Fruit fly (Drosophila melanogaster) whole organism, embryonic: Measurements from ENCODE around the gene RpL13.

ENCODE experiments used
- Abd-B ChIP-seq: fragments of 200-800 bp; sonication (Bioruptor generic); optimal IDR thresholded peaks from 2 replicates; lab custom pipeline; 2018; ENCODE audit warnings: missing biosample characterization, mild to moderate bottlenecking, missing genetic modification characterization, moderate library complexity
- Aef1 ChIP-seq: fragments of 200-800 bp; sonication (Bioruptor generic); IDR thresholded peaks from 3 replicates; pipeline ENCODE4 v1.3.6; 2022; ENCODE audit warnings: missing biosample characterization, missing genetic modification characterization
- CG10209 ChIP-seq: fragments of 200-800 bp; sonication (Bioruptor generic); optimal IDR thresholded peaks from 3 replicates; lab custom pipeline; 2017; ENCODE audit warnings: missing biosample characterization, mild to moderate bottlenecking, missing genetic modification characterization, missing genetic modification reagents
- CG10543 ChIP-seq: fragments of 200-800 bp; sonication (Bioruptor generic); optimal IDR thresholded peaks from 3 replicates; lab custom pipeline; 2017; ENCODE audit warnings: missing biosample characterization, mild to moderate bottlenecking, missing genetic modification characterization, moderate library complexity
- CG11504 ChIP-seq: fragments of 200-800 bp; sonication (Bioruptor generic); optimal IDR thresholded peaks from 3 replicates; lab custom pipeline; 2019; ENCODE audit warnings: missing biosample characterization, mild to moderate bottlenecking, missing genetic modification characterization, moderate library complexity
- CG11695 ChIP-seq: fragments of 200-800 bp; sonication (Bioruptor generic); IDR thresholded peaks from 3 replicates; pipeline ENCODE4 v1.3.6; 2022; ENCODE audit warnings: missing biosample characterization, missing genetic modification characterization
- CG12071 ChIP-seq: fragments of 200-800 bp; sonication (Bioruptor generic); optimal IDR thresholded peaks from 3 replicates; lab custom pipeline; 2018; ENCODE audit warnings: missing biosample characterization, mild to moderate bottlenecking, missing genetic modification characterization
- CG15601 ChIP-seq: fragments of 200-800 bp; sonication (Bioruptor generic); optimal IDR thresholded peaks from 3 replicates; lab custom pipeline; 2019; ENCODE audit warnings: missing biosample characterization, mild to moderate bottlenecking, missing genetic modification characterization, moderate library complexity
- CG3847 ChIP-seq: fragments of 200-800 bp; sonication (Bioruptor generic); IDR thresholded peaks from 2 replicates; pipeline ENCODE4 v1.3.6; 2022; ENCODE audit warnings: missing biosample characterization, missing genetic modification characterization
- CG4328 ChIP-seq: fragments of 200-800 bp; sonication (Bioruptor generic); optimal IDR thresholded peaks from 3 replicates; lab custom pipeline; 2017; ENCODE audit warnings: missing biosample characterization, missing genetic modification reagents, missing genetic modification characterization
- CG4360 ChIP-seq: fragments of 200-800 bp; sonication (Bioruptor generic); IDR thresholded peaks from 2 replicates; pipeline ENCODE4 v1.3.6; 2022; ENCODE audit warnings: missing biosample characterization, missing genetic modification characterization
- CG4820 ChIP-seq: fragments of 200-800 bp; sonication (Bioruptor generic); optimal IDR thresholded peaks from 3 replicates; lab custom pipeline; 2016; ENCODE audit warnings: missing biosample characterization, missing genetic modification characterization
- CG6689 ChIP-seq: fragments of 200-800 bp; sonication (Bioruptor generic); IDR thresholded peaks from 2 replicates; pipeline ENCODE4 v1.3.6; 2022; ENCODE audit warnings: missing biosample characterization, missing genetic modification characterization
- CG6791 ChIP-seq: fragments of 200-800 bp; sonication (Bioruptor generic); IDR thresholded peaks from 3 replicates; pipeline ENCODE4 v1.3.6; 2022; ENCODE audit warnings: missing biosample characterization, missing genetic modification characterization; ENCODE audit not compliant: partially characterized antibody
- CG7357 ChIP-seq: fragments of 200-800 bp; sonication (Bioruptor generic); IDR thresholded peaks from 3 replicates; pipeline ENCODE4 v1.3.6; 2022; ENCODE audit warnings: missing biosample characterization, missing genetic modification characterization
- CG8944 ChIP-seq: fragments of 200-800 bp; sonication (Bioruptor generic); optimal IDR thresholded peaks from 3 replicates; lab custom pipeline; 2016; ENCODE audit warnings: missing biosample characterization, missing genetic modification characterization
- D ChIP-seq, 2 experiments: fragments of 200-800 bp in 1 of 2; fragments of >200 bp in 1 of 2; sonication (Bioruptor generic) in 1 of 2; optimal IDR thresholded peaks; 2 replicates in 1 of 2; 3 replicates in 1 of 2; lab custom pipeline; 2017; ENCODE audit warnings: mild to moderate bottlenecking in 1 of 2, missing biosample characterization in 1 of 2, missing genetic modification characterization in 1 of 2, missing genetic modification reagents in 1 of 2
- Dbx ChIP-seq: fragments of 200-800 bp; sonication (Bioruptor generic); IDR thresholded peaks from 3 replicates; pipeline ENCODE4 v1.3.6; 2022; ENCODE audit warnings: missing biosample characterization, missing genetic modification characterization
- Deaf1 ChIP-seq: fragments of 200-800 bp; optimal IDR thresholded peaks from 3 replicates; lab custom pipeline; 2019; ENCODE audit warnings: missing biosample characterization, mild to moderate bottlenecking, missing genetic modification characterization, moderate library complexity
- Dll ChIP-seq: fragments of 200-800 bp; sonication (Bioruptor generic); IDR thresholded peaks from 4 replicates; pipeline ENCODE4 v1.3.6; 2022; ENCODE audit warnings: missing biosample characterization, missing genetic modification characterization; ENCODE audit not compliant: partially characterized antibody
- Dp ChIP-seq: fragments of 200-800 bp; sonication (Bioruptor generic); optimal IDR thresholded peaks from 2 replicates; lab custom pipeline; 2018; ENCODE audit warnings: missing biosample characterization, mild to moderate bottlenecking, missing genetic modification characterization, moderate library complexity
- E2f2 ChIP-seq: fragments of 200-800 bp; sonication (Bioruptor generic); IDR thresholded peaks from 2 replicates; pipeline ENCODE4 v1.3.6; 2022; ENCODE audit warnings: missing biosample characterization, missing genetic modification characterization
- Gsc ChIP-seq: fragments of 200-800 bp; sonication (Bioruptor generic); IDR thresholded peaks from 2 replicates; pipeline ENCODE4 v1.3.6; 2022; ENCODE audit warnings: missing biosample characterization, missing genetic modification characterization
- HLH4C ChIP-seq: fragments of 200-800 bp; sonication (Bioruptor generic); IDR thresholded peaks from 3 replicates; pipeline ENCODE4 v1.3.6; 2022; ENCODE audit warnings: missing biosample characterization, missing genetic modification characterization; ENCODE audit not compliant: partially characterized antibody
- HLH54F ChIP-seq: fragments of 200-800 bp; sonication (Bioruptor generic); optimal IDR thresholded peaks from 3 replicates; lab custom pipeline; 2016; ENCODE audit warnings: missing biosample characterization, missing genetic modification characterization
- Hr51 ChIP-seq, 2 experiments: fragments of 200-800 bp; sonication (Bioruptor generic); optimal IDR thresholded peaks; 2 replicates in 1 of 2; 3 replicates in 1 of 2; lab custom pipeline; 2016 to 2018; ENCODE audit warnings: missing biosample characterization in 2 of 2, missing genetic modification characterization in 2 of 2, mild to moderate bottlenecking in 1 of 2, moderate library complexity in 1 of 2
- Myb ChIP-seq: fragments of 200-800 bp; sonication (Bioruptor generic); optimal IDR thresholded peaks from 2 replicates; lab custom pipeline; 2016; ENCODE audit warnings: missing biosample characterization, missing genetic modification characterization
- Nf-YB ChIP-seq: fragments of 200-800 bp; sonication (Bioruptor generic); optimal IDR thresholded peaks from 3 replicates; lab custom pipeline; 2019; ENCODE audit warnings: missing biosample characterization, mild to moderate bottlenecking, missing genetic modification characterization, moderate library complexity
- Nf-YC ChIP-seq: fragments of 200-800 bp; optimal IDR thresholded peaks from 3 replicates; lab custom pipeline; 2019; ENCODE audit warnings: missing biosample characterization, mild to moderate bottlenecking, missing genetic modification characterization, moderate library complexity
- Sin3A ChIP-seq: fragments of >200 bp; optimal IDR thresholded peaks from 2 replicates; lab custom pipeline; 2018
- abd-A ChIP-seq: fragments of 200-800 bp; sonication (Bioruptor generic); optimal IDR thresholded peaks from 3 replicates; lab custom pipeline; 2019; ENCODE audit warnings: missing biosample characterization, mild to moderate bottlenecking, missing genetic modification characterization, moderate library complexity
- ase ChIP-seq: fragments of 200-800 bp; sonication (Bioruptor generic); IDR thresholded peaks from 3 replicates; pipeline ENCODE4 v1.3.6; 2022; ENCODE audit warnings: missing biosample characterization, missing genetic modification characterization
- br ChIP-seq: fragments of >200 bp; optimal IDR thresholded peaks from 2 replicates; lab custom pipeline; 2017
- chif ChIP-seq, 2 experiments: fragments of 200-800 bp; sonication (Bioruptor generic); optimal IDR thresholded peaks; 3 replicates each; lab custom pipeline; 2016; ENCODE audit warnings: missing biosample characterization in 2 of 2, missing genetic modification characterization in 2 of 2
- crol ChIP-seq: fragments of 200-800 bp; sonication (Bioruptor generic); IDR thresholded peaks from 2 replicates; pipeline ENCODE4 v1.3.6; 2022; ENCODE audit warnings: missing biosample characterization, missing genetic modification characterization
- dmrt11E ChIP-seq: fragments of 200-800 bp; sonication (Bioruptor generic); optimal IDR thresholded peaks from 3 replicates; lab custom pipeline; 2018; ENCODE audit warnings: missing biosample characterization, mild to moderate bottlenecking, missing genetic modification characterization, moderate library complexity
- ems ChIP-seq: fragments of 200-800 bp; sonication (Bioruptor generic); optimal IDR thresholded peaks from 3 replicates; lab custom pipeline; 2016; ENCODE audit warnings: missing biosample characterization, missing genetic modification characterization
- ewg ChIP-seq: fragments of 200-800 bp; sonication (Bioruptor generic); optimal IDR thresholded peaks from 3 replicates; lab custom pipeline; 2017; ENCODE audit warnings: mild to moderate bottlenecking, missing biosample characterization, missing genetic modification reagents, missing genetic modification characterization
- exex ChIP-seq: fragments of 200-800 bp; sonication (Bioruptor generic); optimal IDR thresholded peaks from 4 replicates; lab custom pipeline; 2018; ENCODE audit warnings: missing biosample characterization, mild to moderate bottlenecking, missing genetic modification characterization, moderate library complexity
- inv ChIP-seq: fragments of 200-800 bp; sonication (Bioruptor generic); IDR thresholded peaks from 2 replicates; pipeline ENCODE4 v1.3.6; 2022; ENCODE audit warnings: missing biosample characterization, missing genetic modification characterization; ENCODE audit not compliant: partially characterized antibody
- jumu ChIP-seq: fragments of 200-800 bp; sonication (Bioruptor generic); optimal IDR thresholded peaks from 3 replicates; lab custom pipeline; 2016; ENCODE audit warnings: missing biosample characterization, missing genetic modification characterization
- kni ChIP-seq: fragments of 200-800 bp; sonication (Bioruptor generic); optimal IDR thresholded peaks from 3 replicates; lab custom pipeline; 2017; ENCODE audit warnings: mild to moderate bottlenecking, missing biosample characterization, missing genetic modification reagents, missing genetic modification characterization
- org-1 ChIP-seq: fragments of 200-800 bp; sonication (Bioruptor generic); optimal IDR thresholded peaks from 2 replicates; lab custom pipeline; 2017; ENCODE audit warnings: missing biosample characterization, missing genetic modification characterization
- pros ChIP-seq: fragments of 200-800 bp; sonication (Bioruptor generic); optimal IDR thresholded peaks from 3 replicates; lab custom pipeline; 2019; ENCODE audit warnings: missing biosample characterization, mild to moderate bottlenecking, missing genetic modification characterization, moderate library complexity
- salm ChIP-seq: fragments of 200-800 bp; sonication (Bioruptor generic); optimal IDR thresholded peaks from 2 replicates; lab custom pipeline; 2018; ENCODE audit warnings: missing biosample characterization, mild to moderate bottlenecking, missing genetic modification characterization
- sna ChIP-seq: fragments of 200-800 bp; sonication (Bioruptor generic); IDR thresholded peaks from 2 replicates; pipeline ENCODE4 v1.3.6; 2022; ENCODE audit warnings: missing biosample characterization, missing genetic modification characterization; ENCODE audit not compliant: partially characterized antibody
- sqz ChIP-seq: fragments of 200-800 bp; sonication (Bioruptor generic); optimal IDR thresholded peaks from 3 replicates; lab custom pipeline; 2018; ENCODE audit warnings: missing biosample characterization, mild to moderate bottlenecking, missing genetic modification characterization
- tin ChIP-seq: fragments of 200-800 bp; sonication (Bioruptor generic); optimal IDR thresholded peaks from 3 replicates; lab custom pipeline; 2016; ENCODE audit warnings: missing biosample characterization, missing genetic modification characterization
- tx ChIP-seq: fragments of 200-800 bp; sonication (Bioruptor generic); optimal IDR thresholded peaks from 2 replicates; lab custom pipeline; 2016; ENCODE audit warnings: missing biosample characterization, missing genetic modification characterization
- usp ChIP-seq: fragments of >200 bp; optimal IDR thresholded peaks from 2 replicates; lab custom pipeline; 2017; ENCODE audit warnings: missing biosample characterization, missing genetic modification characterization

Gene RpL13

DNA sequence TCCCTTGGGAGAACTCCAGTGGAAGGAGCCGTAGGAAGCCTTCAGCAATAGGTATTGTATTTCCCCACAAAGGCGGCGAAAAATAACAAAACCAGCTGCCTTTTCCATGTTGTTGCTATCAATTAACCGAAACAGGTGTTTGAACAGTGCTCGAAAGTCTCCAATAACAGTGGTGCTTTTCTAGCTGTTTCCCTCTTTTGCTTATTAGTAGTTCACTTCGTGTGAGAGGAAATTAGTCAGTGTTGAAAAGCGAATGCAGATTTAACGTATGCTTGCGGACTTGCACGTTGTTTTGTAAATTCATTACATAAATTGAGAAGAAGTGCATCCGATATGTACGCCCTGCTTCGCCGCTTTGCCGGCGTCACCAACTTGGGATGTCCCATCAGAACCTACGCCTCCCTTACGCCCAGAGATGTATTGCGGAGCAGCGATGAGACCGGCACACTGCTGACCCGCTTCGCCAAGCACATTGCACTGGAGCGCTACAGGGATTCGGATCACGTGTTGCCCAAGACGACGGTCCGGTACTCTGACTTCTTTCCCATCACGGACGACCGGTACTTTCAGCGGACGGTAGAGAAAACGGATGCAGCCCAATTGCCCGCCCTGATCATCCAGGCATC lies 28.4 kb upstream of the RpL13 start, which contains the start of the genes Datp and CG4619 (continued):
- TF ChIP-seq CG15601 (tag; lab: Kevin White, UChicago) (no peak), crol (GFP tag; lab: Robert Waterston, UW) (no peak), Dll (GFP tag; lab: Robert Waterston, UW) (no peak), sna (no peak; the same call in 1 of the 2 replicates), CG6791 (GFP tag; lab: Robert Waterston, UW) (peak; percentile 65; the same call in 1 of the 3 replicates), D (optimal IDR thresholded peaks at IDR 0.05; lab: Kevin White, UChicago) (no peak), D (GFP tag; optimal IDR thresholded peaks at IDR 0.05; lab: Kevin White, UChicago) (no peak), exex (tag; lab: Kevin White, UChicago) (peak; percentile 77), org-1 (GFP tag; lab: Kevin White, UChicago) (no peak), Hr51 (GFP tag; optimal IDR thresholded peaks at IDR 0.05; lab: Kevin White, UChicago) (no peak), CG4360 (GFP tag; lab: Robert Waterston, UW) (peak; percentile 64), CG11695 (GFP tag; lab: Robert Waterston, UW) (no peak), kni (peak; percentile 32), CG4328 (GFP tag; lab: Kevin White, UChicago) (no peak), ems (GFP tag; lab: Kevin White, UChicago) (no peak), sqz (no peak), Nf-YB (GFP tag; lab: Kevin White, UChicago) (no peak), usp (GFP tag; lab: Kevin White, UChicago) (no peak), CG10209 (peak; percentile 50), HLH54F (GFP tag; lab: Kevin White, UChicago) (peak; percentile 67), pros (GFP tag; lab: Kevin White, UChicago) (no peak), Nf-YC (tag; lab: Kevin White, UChicago) (no peak), E2f2 (peak; percentile 32; the same call in 1 of the 2 replicates), Deaf1 (no peak), Abd-B (GFP tag; lab: Kevin White, UChicago) (no peak), CG11504 (tag; lab: Kevin White, UChicago) (no peak), CG3847 (GFP tag; lab: Robert Waterston, UW) (peak; percentile 83), Sin3A (lab: Kevin White, UChicago) (peak; percentile 31), Aef1 (peak; percentile 59; the same call in 2 of the 3 replicates), CG10543 (GFP tag; lab: Kevin White, UChicago) (peak; percentile 29), Dbx (GFP tag; lab: Robert Waterston, UW) (peak; percentile 62; the same call in 2 of the 3 replicates), Dp (peak; percentile 17), inv (GFP tag; lab: Robert Waterston, UW) (no peak), CG4820 (GFP tag; lab: Kevin White, UChicago) (no peak), CG7357 (GFP tag; lab: Robert Waterston, UW) (no peak), CG8944 (GFP tag; lab: Kevin White, UChicago) (peak; percentile 58), Gsc (GFP tag; lab: Robert Waterston, UW) (no peak), salm (tag; lab: Kevin White, UChicago) (no peak), jumu (peak; percentile 8), tin (GFP tag; lab: Kevin White, UChicago) (peak; percentile 31), CG12071 (GFP tag; lab: Kevin White, UChicago) (no peak), chif (GFP tag; optimal IDR thresholded peaks at IDR 0.05; lab: Kevin White, UChicago) (peak in 1 of 2 experiments; percentile 16), ewg (GFP tag; lab: Kevin White, UChicago) (peak; percentile 0), br (no peak), tx (GFP tag; lab: Kevin White, UChicago) (peak; percentile 26), HLH4C (GFP tag; lab: Robert Waterston, UW) (no peak), Myb (GFP tag; lab: Kevin White, UChicago) (peak; percentile 80), CG6689 (GFP tag; lab: Robert Waterston, UW) (no peak), abd-A (tag; lab: Kevin White, UChicago) (no peak), ase (GFP tag; lab: Robert Waterston, UW) (no peak), dmrt11E (tag; lab: Kevin White, UChicago) (no peak)
